Fruit fly (Drosophila melanogaster) whole organism, prepupa: ENCODE results near the gene CG42269.
A peak's percentile ranks its signal among the peaks of the same experiment; 100 is the strongest.

Source experiments
- CG11902 ChIP-seq: fragments of 200-800 bp; sonication (Bioruptor generic); optimal IDR thresholded peaks from 3 replicates; lab custom pipeline; 2016; ENCODE audit warnings: missing biosample characterization, missing genetic modification characterization
- CG16779 ChIP-seq: fragments of 200-800 bp; sonication (Bioruptor generic); optimal IDR thresholded peaks from 3 replicates; lab custom pipeline; 2017; ENCODE audit warnings: missing biosample characterization, mild to moderate bottlenecking, missing genetic modification characterization
- CG3032 ChIP-seq: fragments of 200-800 bp; optimal IDR thresholded peaks from 2 replicates; lab custom pipeline; 2019; ENCODE audit warnings: missing biosample characterization, mild to moderate bottlenecking, missing genetic modification characterization, moderate library complexity
- CG6163 ChIP-seq: fragments of 200-800 bp; sonication (Bioruptor generic); IDR thresholded peaks from 3 replicates; pipeline ENCODE4 v1.3.6; 2022; ENCODE audit warnings: missing biosample characterization, missing genetic modification characterization
- CG6854 ChIP-seq: fragments of 200-800 bp; sonication (Bioruptor generic); optimal IDR thresholded peaks from 2 replicates; lab custom pipeline; 2017; ENCODE audit warnings: missing biosample characterization, mild to moderate bottlenecking, missing genetic modification characterization
- Eip93F ChIP-seq: fragments of 200-800 bp; sonication (Bioruptor generic); optimal IDR thresholded peaks from 2 replicates; lab custom pipeline; 2016; ENCODE audit warnings: missing biosample characterization, mild to moderate bottlenecking, missing genetic modification characterization
- Hr39 ChIP-seq: fragments of 200-800 bp; sonication (Bioruptor generic); optimal IDR thresholded peaks from 2 replicates; lab custom pipeline; 2016; ENCODE audit warnings: missing biosample characterization, missing genetic modification characterization
- Lpt ChIP-seq: fragments of 200-800 bp; sonication (Bioruptor generic); optimal IDR thresholded peaks from 3 replicates; lab custom pipeline; 2016; ENCODE audit warnings: missing biosample characterization, missing genetic modification characterization
- dac ChIP-seq: fragments of 200-800 bp; sonication (Bioruptor generic); optimal IDR thresholded peaks from 2 replicates; lab custom pipeline; 2017; ENCODE audit warnings: missing biosample characterization, mild to moderate bottlenecking, missing genetic modification characterization
- eg ChIP-seq: fragments of 200-800 bp; sonication (Bioruptor generic); IDR thresholded peaks from 3 replicates; pipeline ENCODE4 v1.3.6; 2022; ENCODE audit warnings: missing biosample characterization, missing genetic modification characterization
- fkh ChIP-seq: fragments of 200-800 bp; sonication (Bioruptor generic); optimal IDR thresholded peaks from 3 replicates; lab custom pipeline; 2017; ENCODE audit warnings: missing biosample characterization, mild to moderate bottlenecking, missing genetic modification characterization, moderate library complexity
- salr ChIP-seq, 2 experiments: fragments of 200-800 bp; sonication (Bioruptor generic); optimal IDR thresholded peaks; 3 replicates each; lab custom pipeline; 2016 to 2018; ENCODE audit warnings: missing biosample characterization in 2 of 2, missing genetic modification characterization in 2 of 2, mild to moderate bottlenecking in 1 of 2
- vri ChIP-seq: fragments of 200-800 bp; sonication (Bioruptor generic); optimal IDR thresholded peaks from 3 replicates; lab custom pipeline; 2016; ENCODE audit warnings: missing biosample characterization, mild to moderate bottlenecking, missing genetic modification characterization

- TF ChIP-seq Eip93F (GFP tag; lab: Kevin White, UChicago) (no peak), Lpt (peak; percentile 39), Hr39 (peak; percentile 7), salr (GFP tag; optimal IDR thresholded peaks at IDR 0.05; lab: Kevin White, UChicago) (peak in 1 of 2 experiments; percentile 73), eg (GFP tag; lab: Robert Waterston, UW) (peak; percentile 62; the same call in 1 of the 3 replicates), CG6163 (GFP tag; lab: Robert Waterston, UW) (0 out of 3 replicates have a peak, but pooled peaks have one; percentile 5), CG6854 (GFP tag; lab: Kevin White, UChicago) (no peak), CG11902 (GFP tag; lab: Kevin White, UChicago) (no peak), dac (GFP tag; lab: Kevin White, UChicago) (no peak), vri (GFP tag; lab: Kevin White, UChicago) (peak; percentile 1), fkh (GFP tag; lab: Kevin White, UChicago) (no peak), CG16779 (peak; percentile 6), CG3032 (tag; lab: Kevin White, UChicago) (peak; percentile 69)
Measured at dm6 chr3L:6085157-6085556, 19.1 kb downstream of the CG42269 start.
